Fruit fly (Drosophila melanogaster) whole organism, adult: ENCODE data around the gene Sur.

Experiments
- CG5204 ChIP-seq: fragments of 200-800 bp; sonication (Bioruptor generic); optimal IDR thresholded peaks from 2 replicates; lab custom pipeline; 2016; ENCODE audit warnings: missing biosample characterization, missing genetic modification characterization
- CG7045 ChIP-seq: fragments of 200-800 bp; sonication (Bioruptor generic); optimal IDR thresholded peaks from 2 replicates; lab custom pipeline; 2017; ENCODE audit warnings: missing biosample characterization, mild to moderate bottlenecking, missing genetic modification characterization
- CG7101 ChIP-seq: fragments of 200-800 bp; sonication (Bioruptor generic); optimal IDR thresholded peaks from 2 replicates; lab custom pipeline; 2018; ENCODE audit warnings: missing biosample characterization, mild to moderate bottlenecking, missing genetic modification characterization, moderate library complexity
- Clk ChIP-seq: fragments of 200-800 bp; sonication (Bioruptor generic); optimal IDR thresholded peaks from 2 replicates; lab custom pipeline; 2017; ENCODE audit warnings: missing biosample characterization, missing genetic modification characterization

- TF ChIP-seq CG5204 (GFP tag; lab: Kevin White, UChicago) = no peak
- no peak for TF ChIP-seq Clk (GFP tag; lab: Kevin White, UChicago)
- TF ChIP-seq CG7045 = no peak
- TF ChIP-seq CG7101 (tag; lab: Kevin White, UChicago) = no peak
Observed at dm6 chr2L:10226213-10226723, 27.4 kb upstream of the Sur start.
